Worm (Caenorhabditis elegans): ENCODE results near the gene nhr-145.

nhr-145 gene

ce11 chrV:19049140-19050092 lies 38.1 kb upstream of the nhr-145 start:
- TF ChIP-seq mdl-1 (tag; optimal IDR thresholded peaks at IDR 0.05) (no peak), elt-2 (tag; optimal IDR thresholded peaks at IDR 0.05) (peak; percentile 78), fos-1 (tag; optimal IDR thresholded peaks at IDR 0.05) (peak; percentile 21), nfya-1 (tag; optimal IDR thresholded peaks at IDR 0.05; ENCODE audit: insufficient read depth) (no peak), pqm-1 (tag; optimal IDR thresholded peaks at IDR 0.05) (peak; percentile 40), ama-1 (optimal IDR thresholded peaks at IDR 0.05) (peak; percentile 56), skn-1 (tag; optimal IDR thresholded peaks at IDR 0.05) (no peak), nhr-237 (tag; optimal IDR thresholded peaks at IDR 0.05) (no peak), jun-1 (tag; optimal IDR thresholded peaks at IDR 0.05) (peak; percentile 52), pha-4 (tag; optimal IDR thresholded peaks at IDR 0.05) (peak; percentile 29), lin-39 (tag; optimal IDR thresholded peaks at IDR 0.05) (no peak), nhr-43 (tag; optimal IDR thresholded peaks at IDR 0.05; ENCODE audit: poor library complexity, severe bottlenecking) (no peak), fkh-10 (GFP tag; optimal IDR thresholded peaks at IDR 0.05) (no peak), fkh-2 (tag; optimal IDR thresholded peaks at IDR 0.05) (no peak), ceh-9 (tag; optimal IDR thresholded peaks at IDR 0.05) (no peak), tbx-2 (tag; optimal IDR thresholded peaks at IDR 0.05) (no peak), nhr-77 (tag; optimal IDR thresholded peaks at IDR 0.05) (peak; percentile 26), nhr-76 (tag; optimal IDR thresholded peaks at IDR 0.05) (no peak)

- TF ChIP-seq daf-12 (tag; optimal IDR thresholded peaks at IDR 0.05) (no peak), lin-15B (tag; optimal IDR thresholded peaks at IDR 0.05) (no peak), ceh-9 (tag; optimal IDR thresholded peaks at IDR 0.05) (no peak), elt-2 (tag; optimal IDR thresholded peaks at IDR 0.05) (no peak), fkh-10 (GFP tag; optimal IDR thresholded peaks at IDR 0.05) (no peak), pha-4 (tag; optimal IDR thresholded peaks at IDR 0.05) (no peak), nhr-237 (tag; optimal IDR thresholded peaks at IDR 0.05) (no peak), snpc-4 (tag; optimal IDR thresholded peaks at IDR 0.05) (no peak), unc-39 (tag; optimal IDR thresholded peaks at IDR 0.05) (no peak), nfya-1 (tag; optimal IDR thresholded peaks at IDR 0.05; ENCODE audit: insufficient read depth) (no peak), zag-1 (tag; optimal IDR thresholded peaks at IDR 0.05) (no peak), elt-1 (tag; optimal IDR thresholded peaks at IDR 0.05) (no peak), ZK546.5 (tag; optimal IDR thresholded peaks at IDR 0.05) (no peak), lin-39 (tag; optimal IDR thresholded peaks at IDR 0.05) (no peak), eor-1 (tag; optimal IDR thresholded peaks at IDR 0.05) (no peak), nhr-25 (tag; optimal IDR thresholded peaks at IDR 0.05) (no peak), ceh-28 (tag; optimal IDR thresholded peaks at IDR 0.05) (no peak), nhr-28 (tag; optimal IDR thresholded peaks at IDR 0.05) (no peak), egl-27 (tag; optimal IDR thresholded peaks at IDR 0.05) (no peak)
Measured at ce11 chrV:19050438-19050837, 37.1 kb upstream of the nhr-145 start, which contains the start of gene asp-1. Gene asp-1, minus strand, starts transcription at chrV:19050752.

- no peak for TF ChIP-seq daf-12 (tag; optimal IDR thresholded peaks at IDR 0.05)
- no peak for TF ChIP-seq hmg-11 (tag; optimal IDR thresholded peaks at IDR 0.05)
- TF ChIP-seq fkh-10 (GFP tag; optimal IDR thresholded peaks at IDR 0.05), result no peak
- TF ChIP-seq lsy-12 (tag; optimal IDR thresholded peaks at IDR 0.05), result no peak
- TF ChIP-seq elt-3 (tag; optimal IDR thresholded peaks at IDR 0.05), result no peak
- no peak for TF ChIP-seq lin-15B (tag; optimal IDR thresholded peaks at IDR 0.05)
Measured at ce11 chrV:19050888-19051287, 36.6 kb upstream of the nhr-145 start.

- TF ChIP-seq skn-1 (tag; optimal IDR thresholded peaks at IDR 0.05) (peak; percentile 54), nfya-1 (tag; optimal IDR thresholded peaks at IDR 0.05; ENCODE audit: insufficient read depth) (peak; percentile 50), nhr-28 (tag; optimal IDR thresholded peaks at IDR 0.05) (no peak), elt-2 (tag; optimal IDR thresholded peaks at IDR 0.05) (peak; percentile 98), pha-4 (tag; optimal IDR thresholded peaks at IDR 0.05) (peak; percentile 47), pqm-1 (tag; optimal IDR thresholded peaks at IDR 0.05) (peak; percentile 95), jun-1 (tag; optimal IDR thresholded peaks at IDR 0.05) (peak; percentile 34), egl-27 (tag; optimal IDR thresholded peaks at IDR 0.05) (no peak)
Measured at ce11 chrV:19051425-19051824, 36.1 kb upstream of the nhr-145 start.
